Worm (Caenorhabditis elegans) whole organism, L3 larva: ENCODE data around the gene garr-1.
A peak's percentile ranks its signal among the peaks of the same experiment; 100 is the strongest.

Experiments
- aly-2 ChIP-seq: fragments of 150-350 bp; optimal IDR thresholded peaks from 2 replicates; lab custom pipeline; 2014; ENCODE audit warnings: missing biosample characterization, missing genetic modification characterization
- ama-1 ChIP-seq: fragments of 150-350 bp; optimal IDR thresholded peaks from 2 replicates; lab custom pipeline; 2018
- ceh-28 ChIP-seq: fragments of 150-350 bp; optimal IDR thresholded peaks from 2 replicates; lab custom pipeline; 2014; ENCODE audit warnings: missing biosample characterization, missing genetic modification reagents, missing genetic modification characterization
- ceh-82 ChIP-seq: fragments of 150-350 bp; optimal IDR thresholded peaks from 2 replicates; lab custom pipeline; 2014; ENCODE audit warnings: missing biosample characterization, missing genetic modification characterization
- ceh-9 ChIP-seq: sonication (generic microtip); optimal IDR thresholded peaks from 2 replicates; lab custom pipeline; 2018; ENCODE audit warnings: missing biosample characterization, missing genetic modification characterization
- egl-27 ChIP-seq: sonication (generic microtip); optimal IDR thresholded peaks from 4 replicates; lab custom pipeline; 2017; ENCODE audit warnings: missing biosample characterization, missing genetic modification reagents, missing genetic modification characterization
- elt-1 ChIP-seq: fragments of 150-350 bp; optimal IDR thresholded peaks from 2 replicates; lab custom pipeline; 2014; ENCODE audit warnings: missing biosample characterization, missing genetic modification characterization
- elt-2 ChIP-seq: sonication (generic microtip); optimal IDR thresholded peaks from 2 replicates; lab custom pipeline; 2016; ENCODE audit warnings: missing genetic modification reagents, mild to moderate bottlenecking, missing genetic modification characterization, missing compliant biosample characterization
- elt-3 ChIP-seq, 3 experiments: fragments of 150-350 bp in 1 of 3; sonication (generic microtip) in 2 of 3; optimal IDR thresholded peaks; 2 replicates in 2 of 3; 4 replicates in 1 of 3; lab custom pipeline; 2014 to 2017; ENCODE audit warnings: missing biosample characterization in 3 of 3, missing genetic modification characterization in 3 of 3
- eor-1 ChIP-seq, 2 experiments: fragments of 150-350 bp; optimal IDR thresholded peaks; 2 replicates each; lab custom pipeline; 2014 to 2018; ENCODE audit warnings: missing biosample characterization in 2 of 2, missing genetic modification characterization in 2 of 2
- fkh-10 ChIP-seq: sonication (generic microtip); optimal IDR thresholded peaks from 2 replicates; lab custom pipeline; 2017; ENCODE audit warnings: missing biosample characterization, missing genetic modification reagents, missing genetic modification characterization
- hmg-11 ChIP-seq: sonication (generic microtip); optimal IDR thresholded peaks from 2 replicates; lab custom pipeline; 2016; ENCODE audit warnings: missing genetic modification characterization, missing compliant biosample characterization
- lin-39 ChIP-seq: fragments of 150-350 bp; optimal IDR thresholded peaks from 2 replicates; lab custom pipeline; 2018; ENCODE audit warnings: missing biosample characterization, missing genetic modification reagents, missing genetic modification characterization
- lsy-12 ChIP-seq: sonication (generic microtip); optimal IDR thresholded peaks from 2 replicates; lab custom pipeline; 2016; ENCODE audit warnings: mild to moderate bottlenecking, missing genetic modification characterization, missing compliant biosample characterization
- mml-1 ChIP-seq: fragments of 150-350 bp; sonication (generic microtip); optimal IDR thresholded peaks from 3 replicates; lab custom pipeline; 2014; ENCODE audit warnings: missing biosample characterization, missing genetic modification characterization
- nfya-1 ChIP-seq: sonication (generic microtip); optimal IDR thresholded peaks from 2 replicates; lab custom pipeline; 2017; ENCODE audit warnings: missing genetic modification characterization, mild to moderate bottlenecking, missing compliant biosample characterization, antibody characterized with exemption, moderate library complexity; ENCODE audit not compliant: insufficient read depth
- nhr-11 ChIP-seq: fragments of 150-350 bp; optimal IDR thresholded peaks from 2 replicates; lab custom pipeline; 2014; ENCODE audit warnings: missing biosample characterization, missing genetic modification characterization
- nhr-12 ChIP-seq: fragments of 150-350 bp; optimal IDR thresholded peaks from 2 replicates; lab custom pipeline; 2014; ENCODE audit warnings: missing biosample characterization, missing genetic modification characterization
- nhr-23 ChIP-seq: fragments of 150-350 bp; optimal IDR thresholded peaks from 2 replicates; lab custom pipeline; 2014; ENCODE audit warnings: missing biosample characterization, missing genetic modification reagents, missing genetic modification characterization
- nhr-237 ChIP-seq: fragments of 150-350 bp; optimal IDR thresholded peaks from 2 replicates; lab custom pipeline; 2014; ENCODE audit warnings: missing biosample characterization, missing genetic modification characterization
- nhr-25 ChIP-seq: sonication (generic microtip); optimal IDR thresholded peaks from 2 replicates; lab custom pipeline; 2017; ENCODE audit warnings: missing biosample characterization, missing genetic modification characterization
- nhr-28 ChIP-seq: fragments of 150-350 bp; optimal IDR thresholded peaks from 2 replicates; lab custom pipeline; 2014; ENCODE audit warnings: missing biosample characterization, missing genetic modification characterization
- nhr-43 ChIP-seq: sonication (generic microtip); optimal IDR thresholded peaks from 2 replicates; lab custom pipeline; 2016; ENCODE audit warnings: mild to moderate bottlenecking, missing genetic modification characterization, missing compliant biosample characterization; ENCODE audit not compliant: poor library complexity, severe bottlenecking
- nhr-77 ChIP-seq: fragments of 150-350 bp; optimal IDR thresholded peaks from 2 replicates; lab custom pipeline; 2014; ENCODE audit warnings: missing biosample characterization, missing genetic modification characterization
- pha-4 ChIP-seq: fragments of 150-350 bp; optimal IDR thresholded peaks from 2 replicates; lab custom pipeline; 2014; ENCODE audit warnings: missing biosample characterization, missing genetic modification reagents, missing genetic modification characterization
- pqm-1 ChIP-seq: fragments of 150-350 bp; optimal IDR thresholded peaks from 2 replicates; lab custom pipeline; 2017; ENCODE audit warnings: missing biosample characterization, missing genetic modification characterization, inconsistent platforms
- sea-2 ChIP-seq: fragments of 150-350 bp; sonication (generic microtip); optimal IDR thresholded peaks from 4 replicates; lab custom pipeline; 2014; ENCODE audit warnings: missing biosample characterization, missing genetic modification reagents, missing genetic modification characterization
- tbx-2 ChIP-seq: sonication (generic microtip); optimal IDR thresholded peaks from 2 replicates; lab custom pipeline; 2016; ENCODE audit warnings: mild to moderate bottlenecking, missing genetic modification characterization, missing compliant biosample characterization
- unc-39 ChIP-seq: sonication (generic microtip); optimal IDR thresholded peaks from 4 replicates; lab custom pipeline; 2017; ENCODE audit warnings: missing biosample characterization, missing genetic modification characterization
- unc-62 ChIP-seq: fragments of 150-350 bp; sonication (generic microtip); optimal IDR thresholded peaks from 4 replicates; lab custom pipeline; 2014; ENCODE audit warnings: missing biosample characterization, missing genetic modification reagents, missing genetic modification characterization
- zag-1 ChIP-seq: fragments of 150-350 bp; optimal IDR thresholded peaks from 2 replicates; lab custom pipeline; 2014; ENCODE audit warnings: missing biosample characterization, missing genetic modification characterization
- ztf-11 ChIP-seq: fragments of 150-350 bp; optimal IDR thresholded peaks from 2 replicates; lab custom pipeline; 2014; ENCODE audit warnings: missing biosample characterization, missing genetic modification characterization
- ztf-4 ChIP-seq: fragments of 150-350 bp; optimal IDR thresholded peaks from 2 replicates; lab custom pipeline; 2014; ENCODE audit warnings: missing biosample characterization, missing genetic modification characterization

Gene garr-1

ce11 chrIV:427100-427908 is 1.3 kb downstream of the garr-1 start:
- TF ChIP-seq nhr-28 = no peak
- TF ChIP-seq nhr-237 = no peak
- TF ChIP-seq ztf-11 (tag; lab: Kevin White, UChicago) = no peak
- TF ChIP-seq tbx-2 (tag; lab: Kevin White, UChicago) = no peak
- no peak for TF ChIP-seq elt-1 (tag; lab: Kevin White, UChicago)
- peak; percentile 28 for TF ChIP-seq nfya-1

- no peak for TF ChIP-seq ztf-4 (tag; lab: Kevin White, UChicago)
- TF ChIP-seq nhr-77 (tag; lab: Kevin White, UChicago) = no peak
- no peak for TF ChIP-seq ceh-28
- no peak for TF ChIP-seq lin-39 (tag; lab: Kevin White, UChicago)
- no peak for TF ChIP-seq nhr-23 (tag; lab: Kevin White, UChicago)
- no peak for TF ChIP-seq ama-1 (lab: Kevin White, UChicago)
- TF ChIP-seq nhr-237 = no peak
- TF ChIP-seq lsy-12 (tag; lab: Kevin White, UChicago) = no peak
- no peak for TF ChIP-seq mml-1 (tag; lab: Kevin White, UChicago)
- TF ChIP-seq zag-1 (tag; lab: Kevin White, UChicago) = no peak
- TF ChIP-seq elt-3 (tag; optimal IDR thresholded peaks at IDR 0.05; lab: Kevin White, UChicago) = no peak
- TF ChIP-seq aly-2 = no peak
- peak; percentile 48 for TF ChIP-seq pqm-1 (tag; lab: Kevin White, UChicago)
- no peak for TF ChIP-seq elt-1 (tag; lab: Kevin White, UChicago)
- no peak for TF ChIP-seq nhr-12 (tag; lab: Kevin White, UChicago)
- no peak for TF ChIP-seq nfya-1
- no peak for TF ChIP-seq unc-62 (GFP tag; lab: Kevin White, UChicago)
- TF ChIP-seq nhr-25 (tag; lab: Kevin White, UChicago) = no peak
- no peak for TF ChIP-seq egl-27
- TF ChIP-seq pha-4 (tag; lab: Kevin White, UChicago) = peak; percentile 26
- no peak for TF ChIP-seq nhr-43 (tag; lab: Kevin White, UChicago)
- no peak for TF ChIP-seq nhr-28
- peak; percentile 74 for TF ChIP-seq elt-2 (tag; lab: Kevin White, UChicago)
- TF ChIP-seq unc-39 (tag; lab: Kevin White, UChicago) = no peak
- no peak for TF ChIP-seq ztf-11 (tag; lab: Kevin White, UChicago)
- no peak for TF ChIP-seq eor-1 (tag; optimal IDR thresholded peaks at IDR 0.05; lab: Kevin White, UChicago)
- TF ChIP-seq sea-2 (GFP tag; lab: Kevin White, UChicago) = no peak
Observed at ce11 chrIV:428869-429268, 2.9 kb downstream of the garr-1 start, which contains the start of gene Y66H1A.5. TSS of gene Y66H1A.5 (minus strand) at chrIV:429133.

DNA sequence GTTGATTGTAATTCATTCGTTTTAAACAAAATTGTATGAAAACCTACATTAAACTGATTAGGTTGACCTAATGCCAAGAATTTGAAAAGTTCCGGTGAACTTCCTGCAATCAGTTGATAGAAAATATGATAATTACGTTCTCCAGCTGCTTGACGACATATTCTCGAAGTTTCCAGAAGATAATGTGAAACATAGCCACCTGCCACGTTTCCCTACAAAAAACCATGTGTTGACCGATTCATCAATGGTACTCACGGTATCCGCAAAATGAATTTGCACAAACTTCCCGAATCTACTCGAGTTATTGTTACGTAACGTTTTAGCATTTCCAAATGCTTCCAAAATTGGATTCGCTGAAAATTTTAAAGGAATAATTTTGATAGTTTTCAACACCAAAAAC is 12.4 kb downstream of the garr-1 start:
- TF ChIP-seq nhr-11 (tag; lab: Kevin White, UChicago) (no peak), elt-1 (tag; lab: Kevin White, UChicago) (no peak), nhr-25 (tag; lab: Kevin White, UChicago) (no peak), elt-2 (tag; lab: Kevin White, UChicago) (no peak), fkh-10 (GFP tag; lab: Kevin White, UChicago) (no peak), unc-62 (GFP tag; lab: Kevin White, UChicago) (no peak), elt-3 (tag; optimal IDR thresholded peaks at IDR 0.05; lab: Kevin White, UChicago) (no peak), pha-4 (tag; lab: Kevin White, UChicago) (no peak), ama-1 (lab: Kevin White, UChicago) (no peak), ceh-9 (tag; lab: Kevin White, UChicago) (no peak), nhr-43 (tag; lab: Kevin White, UChicago) (no peak), hmg-11 (tag; lab: Kevin White, UChicago) (no peak), nhr-12 (tag; lab: Kevin White, UChicago) (no peak), unc-39 (tag; lab: Kevin White, UChicago) (no peak)

ce11 chrIV:440509-440908 is 14.5 kb downstream of the garr-1 start, which contains the start of gene hum-8:
TSS of gene hum-8 (minus strand) at chrIV:440554.
- peak; percentile 37 for TF ChIP-seq pqm-1 (tag; lab: Kevin White, UChicago)
- no peak for TF ChIP-seq nhr-23 (tag; lab: Kevin White, UChicago)
- TF ChIP-seq tbx-2 (tag; lab: Kevin White, UChicago) = no peak
- TF ChIP-seq ceh-82 (tag; lab: Kevin White, UChicago) = no peak
- TF ChIP-seq elt-2 (tag; lab: Kevin White, UChicago) = peak; percentile 86
- peak; percentile 67 for TF ChIP-seq pha-4 (tag; lab: Kevin White, UChicago)
- TF ChIP-seq nhr-28 = no peak
